Worm (Caenorhabditis elegans) whole organism, early embryonic: ENCODE data around the gene nas-21.

Experiments
- aly-1 ChIP-seq: sonication (generic microtip); optimal IDR thresholded peaks from 2 replicates; lab custom pipeline; 2016; ENCODE audit warnings: missing genetic modification characterization, missing compliant biosample characterization
- ceh-13 ChIP-seq: fragments of 200-800 bp; sonication (Bioruptor generic); optimal IDR thresholded peaks from 2 replicates; lab custom pipeline; 2018; ENCODE audit warnings: mild to moderate bottlenecking, missing genetic modification characterization, missing compliant biosample characterization
- hmbx-1 ChIP-seq: sonication (generic microtip); optimal IDR thresholded peaks from 2 replicates; lab custom pipeline; 2016; ENCODE audit warnings: mild to moderate bottlenecking, missing genetic modification characterization, missing compliant biosample characterization
- scrt-1 ChIP-seq: fragments of 200-800 bp; sonication (Bioruptor generic); IDR thresholded peaks from 2 replicates; pipeline ENCODE4 v1.3.6; 2022; ENCODE audit warnings: missing genetic modification characterization, missing compliant biosample characterization
- sea-1 ChIP-seq: fragments of 200-800 bp; sonication (Bioruptor generic); conservative IDR thresholded peaks from 2 replicates; pipeline ENCODE4 v1.3.6; 2022; ENCODE audit warnings: missing genetic modification characterization, missing compliant biosample characterization
- tbx-37 ChIP-seq: fragments of 200-800 bp; sonication (Bioruptor generic); conservative IDR thresholded peaks from 2 replicates; pipeline ENCODE4 v1.3.6; 2022; ENCODE audit warnings: missing genetic modification reagents, missing genetic modification characterization, missing compliant biosample characterization

DNA sequence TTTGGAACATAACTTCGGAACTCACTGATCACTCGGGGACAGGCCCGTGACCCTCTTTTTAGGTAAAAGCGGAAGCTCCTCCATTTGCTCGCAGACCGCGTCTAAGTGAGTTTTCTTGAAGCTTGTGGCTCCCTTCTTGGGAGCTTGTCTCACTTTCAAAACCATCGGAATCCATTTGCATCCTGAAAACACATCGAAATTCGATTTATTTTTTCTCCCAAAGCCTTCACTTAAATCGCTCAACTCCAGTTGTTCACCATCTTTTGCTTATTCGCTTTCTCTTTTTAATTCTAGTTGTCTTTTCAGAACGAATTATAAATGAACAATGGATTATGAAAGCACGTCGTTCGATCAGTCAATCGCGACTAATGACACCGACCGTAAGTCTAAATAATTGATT, 13.1 kb upstream of the nas-21 start, which contains the start of gene T11F9.1:
- TF ChIP-seq tbx-37 (GFP tag; lab: Robert Waterston, UW) (no peak), aly-1 (tag; lab: Kevin White, UChicago) (no peak), hmbx-1 (no peak), scrt-1 (GFP tag; lab: Robert Waterston, UW) (no peak), ceh-13 (GFP tag; lab: Kevin White, UChicago) (no peak), sea-1 (no peak)
